Fruit fly (Drosophila melanogaster): ENCODE data around the gene sno.

The sno gene

dm6 chrX:13230974-13231373 is 19.5 kb upstream of the sno start:
- TF ChIP-seq CG8301 (tag; optimal IDR thresholded peaks at IDR 0.05) = no peak
- no peak for TF ChIP-seq CG4496 (GFP tag; IDR thresholded peaks at IDR 0.05)
- TF ChIP-seq Snoo (tag; optimal IDR thresholded peaks at IDR 0.05) = no peak
- no peak for TF ChIP-seq Pif1A (GFP tag; optimal IDR thresholded peaks at IDR 0.05)
- no peak for TF ChIP-seq Ets98B (GFP tag; IDR thresholded peaks at IDR 0.05)
- no peak for TF ChIP-seq D1 (tag; optimal IDR thresholded peaks at IDR 0.05)
- no peak for TF ChIP-seq rn (GFP tag; IDR thresholded peaks at IDR 0.05)
- TF ChIP-seq fd96Ca (GFP tag; IDR thresholded peaks at IDR 0.05) = no peak
- TF ChIP-seq CG9948 (tag; optimal IDR thresholded peaks at IDR 0.05) = no peak
- no peak for TF ChIP-seq CG13204 (GFP tag; optimal IDR thresholded peaks at IDR 0.05)
- no peak for TF ChIP-seq EcR (GFP tag; optimal IDR thresholded peaks at IDR 0.05)
- TF ChIP-seq gl (tag; optimal IDR thresholded peaks at IDR 0.05) = no peak
- no peak for TF ChIP-seq Pif1B (GFP tag; optimal IDR thresholded peaks at IDR 0.05)
- no peak for TF ChIP-seq CG15710 (tag; optimal IDR thresholded peaks at IDR 0.05)
- TF ChIP-seq CG14655 (GFP tag; optimal IDR thresholded peaks at IDR 0.05) = no peak
- TF ChIP-seq CG12605 (GFP tag; IDR thresholded peaks at IDR 0.05) = no peak
- no peak for TF ChIP-seq CG32121 (GFP tag; IDR thresholded peaks at IDR 0.05)
- no peak for TF ChIP-seq CG34367 (tag; optimal IDR thresholded peaks at IDR 0.05)
- no peak for TF ChIP-seq CG8159 (tag; optimal IDR thresholded peaks at IDR 0.05)
- no peak for TF ChIP-seq CG10348 (GFP tag; IDR thresholded peaks at IDR 0.05)

DNA sequence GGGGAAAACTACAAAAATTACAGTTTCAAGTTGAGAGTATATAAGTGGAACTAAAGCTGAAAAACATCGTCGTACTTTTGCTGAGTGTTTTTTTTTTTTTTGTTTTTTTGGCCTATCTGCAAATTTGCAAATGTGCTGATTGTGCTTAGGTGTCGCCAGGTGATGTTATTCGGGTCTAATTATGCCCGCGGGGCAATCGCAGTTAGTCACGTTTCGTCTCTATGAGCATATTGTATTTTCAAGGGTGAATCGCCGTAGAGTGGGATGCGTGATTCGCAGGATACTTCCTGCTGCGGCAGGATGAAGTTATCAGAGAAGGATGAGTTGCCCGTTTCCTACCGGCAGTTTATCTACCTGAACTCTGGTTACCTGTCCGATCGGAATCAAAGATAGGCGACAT is 18.4 kb upstream of the sno start:
- no peak for TF ChIP-seq gl (tag; optimal IDR thresholded peaks at IDR 0.05)
- TF ChIP-seq CG14655 (GFP tag; optimal IDR thresholded peaks at IDR 0.05) = no peak
- TF ChIP-seq CG9948 (tag; optimal IDR thresholded peaks at IDR 0.05) = no peak
- no peak for TF ChIP-seq CG4496 (GFP tag; IDR thresholded peaks at IDR 0.05)
- TF ChIP-seq CG15710 (tag; optimal IDR thresholded peaks at IDR 0.05) = no peak
- TF ChIP-seq rn (GFP tag; IDR thresholded peaks at IDR 0.05) = no peak
- TF ChIP-seq D1 (tag; optimal IDR thresholded peaks at IDR 0.05) = no peak
- no peak for TF ChIP-seq fd96Ca (GFP tag; IDR thresholded peaks at IDR 0.05)

DNA sequence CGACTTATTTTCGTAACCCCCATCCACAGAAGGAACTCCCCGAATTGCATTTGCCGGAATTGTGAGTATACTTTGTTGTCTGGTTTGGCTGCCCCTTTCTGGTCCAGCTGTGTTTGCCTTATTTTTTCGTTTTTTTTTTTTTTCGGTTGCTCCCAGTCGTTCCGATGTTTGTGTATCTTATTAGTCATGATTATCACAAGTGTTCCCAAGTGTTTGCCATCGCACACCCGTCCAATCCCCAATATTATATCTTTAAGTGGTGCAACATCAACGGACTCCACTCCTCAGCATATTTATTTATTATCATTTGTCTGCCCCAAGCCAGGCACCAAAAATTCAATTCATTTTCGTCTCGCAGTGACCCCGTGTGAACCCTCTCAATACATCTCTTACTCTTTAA is 17.7 kb upstream of the sno start:
- TF ChIP-seq Pif1A (GFP tag; optimal IDR thresholded peaks at IDR 0.05) (no peak), CG8159 (tag; optimal IDR thresholded peaks at IDR 0.05) (no peak), CG15710 (tag; optimal IDR thresholded peaks at IDR 0.05) (no peak), CG9948 (tag; optimal IDR thresholded peaks at IDR 0.05) (no peak), CG12605 (GFP tag; IDR thresholded peaks at IDR 0.05) (no peak), D1 (tag; optimal IDR thresholded peaks at IDR 0.05) (no peak), CG14655 (GFP tag; optimal IDR thresholded peaks at IDR 0.05) (no peak), rn (GFP tag; IDR thresholded peaks at IDR 0.05) (no peak), gl (tag; optimal IDR thresholded peaks at IDR 0.05) (no peak), CG34367 (tag; optimal IDR thresholded peaks at IDR 0.05) (no peak), CG4496 (GFP tag; IDR thresholded peaks at IDR 0.05) (no peak), CG17806 (tag; optimal IDR thresholded peaks at IDR 0.05) (no peak), EcR (GFP tag; optimal IDR thresholded peaks at IDR 0.05) (no peak), CG10348 (GFP tag; IDR thresholded peaks at IDR 0.05) (no peak), fd96Ca (GFP tag; IDR thresholded peaks at IDR 0.05) (no peak), CG32121 (GFP tag; IDR thresholded peaks at IDR 0.05) (no peak), CG13204 (GFP tag; optimal IDR thresholded peaks at IDR 0.05) (no peak), CG8301 (tag; optimal IDR thresholded peaks at IDR 0.05) (no peak)

- TF ChIP-seq CG9948 (tag; optimal IDR thresholded peaks at IDR 0.05) (no peak), CG8301 (tag; optimal IDR thresholded peaks at IDR 0.05) (no peak), gl (tag; optimal IDR thresholded peaks at IDR 0.05) (no peak), CG34367 (tag; optimal IDR thresholded peaks at IDR 0.05) (no peak), CG12605 (GFP tag; IDR thresholded peaks at IDR 0.05) (no peak), CG8159 (tag; optimal IDR thresholded peaks at IDR 0.05) (no peak), Ets98B (GFP tag; IDR thresholded peaks at IDR 0.05) (no peak), Pif1B (GFP tag; optimal IDR thresholded peaks at IDR 0.05) (no peak), rn (GFP tag; IDR thresholded peaks at IDR 0.05) (no peak), Pif1A (GFP tag; optimal IDR thresholded peaks at IDR 0.05) (no peak), CG15710 (tag; optimal IDR thresholded peaks at IDR 0.05) (no peak), fd96Ca (GFP tag; IDR thresholded peaks at IDR 0.05) (no peak), CG13204 (GFP tag; optimal IDR thresholded peaks at IDR 0.05) (no peak), CG14655 (GFP tag; optimal IDR thresholded peaks at IDR 0.05) (no peak), CG10348 (GFP tag; IDR thresholded peaks at IDR 0.05) (no peak)
These were observed 16.7 kb upstream of the sno start for dm6 chrX:13228208-13228606.

DNA sequence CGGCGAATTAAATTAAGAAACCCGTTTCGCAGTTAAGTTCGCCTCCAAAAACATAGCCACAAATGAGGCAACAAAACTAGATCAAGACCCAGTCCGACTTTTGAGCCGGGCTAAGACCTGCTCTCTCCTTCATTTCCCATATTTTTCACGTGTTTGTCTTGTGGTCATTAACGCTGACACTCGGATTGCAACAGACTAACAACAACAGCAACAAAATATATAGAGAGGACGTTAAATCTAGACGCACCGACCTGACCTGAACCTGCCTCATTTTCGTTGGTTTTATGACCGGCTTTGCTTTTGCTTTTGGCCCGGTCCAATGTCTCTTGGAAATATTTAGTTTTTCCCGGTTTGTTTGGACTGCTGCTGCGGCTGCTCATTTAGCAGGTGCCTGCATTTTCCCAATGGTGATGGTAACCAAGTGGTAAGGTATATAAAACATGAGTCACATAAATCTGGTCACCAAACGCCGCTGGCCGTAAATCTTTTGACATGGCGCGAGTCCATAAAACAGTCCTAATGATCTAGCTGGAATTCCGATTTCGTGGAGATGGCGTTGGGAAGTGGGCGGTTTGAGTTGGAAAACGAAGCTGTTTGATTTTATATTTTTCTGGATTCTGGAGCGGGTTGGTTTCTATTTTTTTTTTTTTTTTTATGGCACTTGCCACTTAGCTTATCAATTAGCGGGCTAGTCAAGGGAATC is 16.2 kb upstream of the sno start:
- TF ChIP-seq Ets98B (GFP tag; IDR thresholded peaks at IDR 0.05) (no peak), fd96Ca (GFP tag; IDR thresholded peaks at IDR 0.05) (no peak), CG9948 (tag; optimal IDR thresholded peaks at IDR 0.05) (no peak), CG12605 (GFP tag; IDR thresholded peaks at IDR 0.05) (no peak)

dm6 chrX:13226478-13226877 is 15.0 kb upstream of the sno start:
- peak; percentile 41 for TF ChIP-seq CG34367 (tag; optimal IDR thresholded peaks at IDR 0.05)
- no peak for TF ChIP-seq CG10348 (GFP tag; IDR thresholded peaks at IDR 0.05)
- TF ChIP-seq CG14655 (GFP tag; optimal IDR thresholded peaks at IDR 0.05) = peak; percentile 72
- TF ChIP-seq Pif1A (GFP tag; optimal IDR thresholded peaks at IDR 0.05) = peak; percentile 44
- peak; percentile 59 for TF ChIP-seq CG9948 (tag; optimal IDR thresholded peaks at IDR 0.05)
- TF ChIP-seq gl (tag; optimal IDR thresholded peaks at IDR 0.05) = no peak
- TF ChIP-seq fd96Ca (GFP tag; IDR thresholded peaks at IDR 0.05) = no peak
- peak; percentile 5 for TF ChIP-seq D1 (tag; optimal IDR thresholded peaks at IDR 0.05)
- no peak for TF ChIP-seq CG13204 (GFP tag; optimal IDR thresholded peaks at IDR 0.05)
- no peak for TF ChIP-seq CG4496 (GFP tag; IDR thresholded peaks at IDR 0.05)
- peak; percentile 62 for TF ChIP-seq CG17806 (tag; optimal IDR thresholded peaks at IDR 0.05)
- peak; percentile 11 for TF ChIP-seq Snoo (tag; optimal IDR thresholded peaks at IDR 0.05)
- no peak for TF ChIP-seq CG32121 (GFP tag; IDR thresholded peaks at IDR 0.05)
- TF ChIP-seq CG8301 (tag; optimal IDR thresholded peaks at IDR 0.05) = peak; percentile 58
- TF ChIP-seq Pif1B (GFP tag; optimal IDR thresholded peaks at IDR 0.05) = peak; percentile 12
- no peak for TF ChIP-seq CG12605 (GFP tag; IDR thresholded peaks at IDR 0.05)
- TF ChIP-seq CG15710 (tag; optimal IDR thresholded peaks at IDR 0.05) = peak; percentile 64
- TF ChIP-seq EcR (GFP tag; optimal IDR thresholded peaks at IDR 0.05) = no peak
- no peak for TF ChIP-seq Ets98B (GFP tag; IDR thresholded peaks at IDR 0.05)
- TF ChIP-seq rn (GFP tag; IDR thresholded peaks at IDR 0.05) = no peak
- TF ChIP-seq CG8159 (tag; optimal IDR thresholded peaks at IDR 0.05) = peak; percentile 73
